Worm (Caenorhabditis elegans) whole organism, early embryonic: ENCODE results near the gene mac-1.

Experiments
- aly-1 ChIP-seq: sonication (generic microtip); optimal IDR thresholded peaks from 2 replicates; lab custom pipeline; 2016; ENCODE audit warnings: missing genetic modification characterization, missing compliant biosample characterization
- scrt-1 ChIP-seq: fragments of 200-800 bp; sonication (Bioruptor generic); IDR thresholded peaks from 2 replicates; pipeline ENCODE4 v1.3.6; 2022; ENCODE audit warnings: missing genetic modification characterization, missing compliant biosample characterization

DNA sequence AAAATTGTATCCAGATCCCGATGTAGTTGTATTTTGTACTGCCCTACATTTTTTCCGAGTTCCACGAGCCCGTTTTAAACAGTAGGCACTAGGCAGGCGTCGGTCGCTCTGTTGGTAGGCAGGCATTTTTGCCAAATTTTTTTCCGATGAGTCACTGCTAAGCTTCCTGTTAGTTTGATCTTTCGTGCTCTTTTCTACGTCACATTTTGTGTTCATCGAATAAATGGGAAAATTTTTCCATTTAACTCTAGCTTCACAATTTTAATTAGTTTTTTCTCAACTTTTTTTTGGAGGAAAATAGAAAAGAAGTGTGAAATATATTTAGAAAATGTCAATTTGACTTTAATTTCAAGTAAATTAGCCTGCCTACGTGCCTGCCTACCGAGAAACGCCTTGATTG, 53.4 kb downstream of the mac-1 start:
- no peak for TF ChIP-seq aly-1
- no peak for TF ChIP-seq scrt-1
